Fruit fly (Drosophila melanogaster) ovary, adult (tissue): ENCODE results near the gene Shal.

Source experiments
- CG17801 ChIP-seq: fragments of 200-800 bp; optimal IDR thresholded peaks from 2 replicates; lab custom pipeline; 2019; ENCODE audit warnings: missing biosample characterization, mild to moderate bottlenecking, missing genetic modification characterization, moderate library complexity; ENCODE audit not compliant: partially characterized antibody

Shal gene

dm6 chr3L:19575650-19576049 is 8.7 kb downstream of the Shal start:
- no peak for TF ChIP-seq CG17801 (GFP tag; lab: Kevin White, UChicago)

- TF ChIP-seq CG17801 (GFP tag; lab: Kevin White, UChicago), result no peak
Observed at dm6 chr3L:19574452-19574851, 9.9 kb downstream of the Shal start.

dm6 chr3L:19569407-19569806 is 15.0 kb downstream of the Shal start:
- TF ChIP-seq CG17801 (GFP tag; lab: Kevin White, UChicago), result no peak

dm6 chr3L:19568999-19569398 is 15.4 kb downstream of the Shal start:
- no peak for TF ChIP-seq CG17801 (GFP tag; lab: Kevin White, UChicago)

- no peak for TF ChIP-seq CG17801 (GFP tag; lab: Kevin White, UChicago)
Observed at dm6 chr3L:19566127-19566526, 18.2 kb downstream of the Shal start.

dm6 chr3L:19564905-19565700 is 19.3 kb downstream of the Shal start:
- no peak for TF ChIP-seq CG17801 (GFP tag; lab: Kevin White, UChicago)

- TF ChIP-seq CG17801 (GFP tag; lab: Kevin White, UChicago), result no peak
Observed at dm6 chr3L:19563014-19563413, 21.4 kb downstream of the Shal start.

- TF ChIP-seq CG17801 (GFP tag; lab: Kevin White, UChicago), result no peak
Observed at dm6 chr3L:19562146-19562700, 22.1 kb downstream of the Shal start.

- TF ChIP-seq CG17801 (GFP tag; lab: Kevin White, UChicago), result no peak
Observed at dm6 chr3L:19561745-19562144, 22.6 kb downstream of the Shal start.

dm6 chr3L:19560695-19561246 is 23.6 kb downstream of the Shal start:
- TF ChIP-seq CG17801 (GFP tag; lab: Kevin White, UChicago), result no peak

dm6 chr3L:19560005-19560694 is 24.2 kb downstream of the Shal start:
- TF ChIP-seq CG17801 (GFP tag; lab: Kevin White, UChicago), result no peak

dm6 chr3L:19559171-19559570 is 25.2 kb downstream of the Shal start:
- TF ChIP-seq CG17801 (GFP tag; lab: Kevin White, UChicago), result no peak

dm6 chr3L:19558674-19559073 is 25.7 kb downstream of the Shal start:
- no peak for TF ChIP-seq CG17801 (GFP tag; lab: Kevin White, UChicago)

dm6 chr3L:19557996-19558375 is 26.4 kb downstream of the Shal start:
- no peak for TF ChIP-seq CG17801 (GFP tag; lab: Kevin White, UChicago)

- TF ChIP-seq CG17801 (GFP tag; lab: Kevin White, UChicago), result no peak
Observed at dm6 chr3L:19557197-19557995, 27.0 kb downstream of the Shal start.
